Worm (Caenorhabditis elegans): ENCODE measurements around the gene C17F4.7.

ce11 chrII:3244070-3244469 is 1.7 kb downstream of the C17F4.7 start, which contains the start of gene C17F4.12:
- no peak for TF ChIP-seq F13H6.1 (tag; optimal IDR thresholded peaks at IDR 0.05)
- no peak for TF ChIP-seq dve-1 (tag; optimal IDR thresholded peaks at IDR 0.05)
- TF ChIP-seq ama-1 (optimal IDR thresholded peaks at IDR 0.05), result no peak
- no peak for TF ChIP-seq elt-2 (tag; optimal IDR thresholded peaks at IDR 0.05)
- TF ChIP-seq odd-2 (tag; optimal IDR thresholded peaks at IDR 0.05), result no peak
- TF ChIP-seq pha-4 (tag; optimal IDR thresholded peaks at IDR 0.05), result no peak
- no peak for TF ChIP-seq unc-86 (tag; optimal IDR thresholded peaks at IDR 0.05)
- no peak for TF ChIP-seq nfya-1 (tag; optimal IDR thresholded peaks at IDR 0.05)
- no peak for TF ChIP-seq pqm-1 (tag; optimal IDR thresholded peaks at IDR 0.05)
- no peak for TF ChIP-seq zip-5 (tag; optimal IDR thresholded peaks at IDR 0.05)
- no peak for TF ChIP-seq tbx-2 (tag; optimal IDR thresholded peaks at IDR 0.05)
- no peak for TF ChIP-seq syd-9 (tag; optimal IDR thresholded peaks at IDR 0.05)
